Fruit fly (Drosophila melanogaster): ENCODE results near the gene snu.

DNA sequence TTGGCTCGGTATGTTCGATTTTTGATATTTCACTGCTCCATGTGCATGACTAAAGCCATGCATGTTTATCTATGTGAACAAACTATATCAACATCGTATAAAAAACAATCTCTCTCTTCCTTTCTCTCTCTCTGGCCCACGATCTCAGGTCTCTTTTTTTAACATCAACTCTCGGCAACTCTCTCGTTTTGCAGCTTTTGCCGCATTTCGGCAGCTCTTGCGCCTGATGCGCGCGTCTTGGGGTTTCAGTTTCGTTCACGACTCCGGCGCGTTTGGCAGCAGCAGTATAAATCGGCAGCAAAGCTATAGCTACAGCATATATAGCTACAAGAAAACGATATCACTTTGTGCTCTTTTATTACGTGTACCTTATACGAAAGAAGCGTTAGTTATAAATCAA is at the start of gene snu:
- TF ChIP-seq psq (optimal IDR thresholded peaks at IDR 0.05) (no peak), EcR (GFP tag; optimal IDR thresholded peaks at IDR 0.05) (no peak)
